Fruit fly (Drosophila melanogaster): Measurements from ENCODE around the gene CG9988.

The CG9988 gene

DNA sequence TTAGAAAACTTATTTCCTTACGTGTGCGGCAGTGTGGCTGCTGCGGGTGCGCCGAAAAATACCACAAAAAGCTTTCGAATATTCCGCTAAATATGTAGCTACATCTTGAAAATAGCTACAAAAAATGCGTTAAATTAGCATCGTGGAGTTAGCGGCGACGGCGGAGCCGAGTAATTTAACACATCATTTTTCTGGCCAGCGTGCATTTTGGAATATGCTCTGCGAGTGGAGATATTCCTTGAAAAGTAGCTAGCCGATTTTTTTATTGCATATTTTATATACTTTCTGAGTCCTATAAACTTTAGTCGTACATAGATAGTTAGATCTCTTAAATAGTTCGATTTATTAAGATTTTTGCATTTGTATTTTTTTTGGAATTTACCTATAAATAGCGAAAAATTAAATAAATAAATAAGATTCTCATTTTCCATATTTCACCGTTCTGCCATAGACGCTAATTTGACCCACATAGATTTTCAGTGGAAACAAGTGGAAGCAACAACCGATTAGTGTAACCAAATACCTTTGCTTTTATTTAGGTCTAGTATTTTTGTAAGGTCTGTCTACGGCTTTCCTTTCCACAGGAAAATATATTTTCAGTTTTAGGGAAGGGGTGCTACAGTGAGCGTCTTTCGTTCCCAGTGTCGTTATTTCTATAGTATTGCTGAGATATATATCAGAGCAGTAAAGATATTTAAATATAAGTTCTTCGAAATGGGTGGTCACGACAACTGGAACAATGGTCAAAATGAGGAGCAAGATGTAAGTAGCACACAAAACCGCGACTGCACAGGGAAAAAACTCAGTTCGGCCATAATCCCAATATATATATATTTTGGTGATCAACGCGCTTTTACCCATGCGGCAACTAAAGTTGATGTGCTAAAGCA lies 36.7 kb upstream of the CG9988 start, which contains the start of the genes Noa36 and Hrb98DE (continued):
- peak; percentile 51 for TF ChIP-seq CG2712 (tag; optimal IDR thresholded peaks at IDR 0.05)
- TF ChIP-seq vvl (GFP tag; IDR thresholded peaks at IDR 0.05), result peak; percentile 44; the same call in 1 of the 2 replicates
- TF ChIP-seq nerfin-2 (GFP tag; IDR thresholded peaks at IDR 0.05; ENCODE audit: partially characterized antibody), result no peak
- peak; percentile 8 for TF ChIP-seq B-H2 (GFP tag; optimal IDR thresholded peaks at IDR 0.05)
- TF ChIP-seq scrt (GFP tag; optimal IDR thresholded peaks at IDR 0.05), result no peak
- TF ChIP-seq Elba2 (GFP tag; optimal IDR thresholded peaks at IDR 0.05), result no peak
- TF ChIP-seq CG6791 (GFP tag; IDR thresholded peaks at IDR 0.05; ENCODE audit: partially characterized antibody), result no peak
- TF ChIP-seq CG17802 (tag; optimal IDR thresholded peaks at IDR 0.05), result peak; percentile 63
- peak; percentile 40 for TF ChIP-seq Sox100B (GFP tag; optimal IDR thresholded peaks at IDR 0.05)
- TF ChIP-seq CG10565 (GFP tag; optimal IDR thresholded peaks at IDR 0.05), result no peak
- no peak for TF ChIP-seq zf30C (GFP tag; optimal IDR thresholded peaks at IDR 0.05)
- TF ChIP-seq HmgZ (tag; optimal IDR thresholded peaks at IDR 0.05), result no peak
- no peak for TF ChIP-seq ham (GFP tag; IDR thresholded peaks at IDR 0.05)
- no peak for TF ChIP-seq wdn (GFP tag; IDR thresholded peaks at IDR 0.05)
- TF ChIP-seq CG43689 (GFP tag; IDR thresholded peaks at IDR 0.05), result no peak
- TF ChIP-seq eyg (GFP tag; optimal IDR thresholded peaks at IDR 0.05), result no peak
- no peak for TF ChIP-seq mld (GFP tag; IDR thresholded peaks at IDR 0.05; ENCODE audit: partially characterized antibody)
- TF ChIP-seq hth (optimal IDR thresholded peaks at IDR 0.05), result no peak
- TF ChIP-seq Dad (GFP tag; optimal IDR thresholded peaks at IDR 0.05), result no peak
- TF ChIP-seq mam (GFP tag; optimal IDR thresholded peaks at IDR 0.05), result peak; percentile 51
- TF ChIP-seq p53 (GFP tag; optimal IDR thresholded peaks at IDR 0.05), result no peak
- no peak for TF ChIP-seq Kr (GFP tag; optimal IDR thresholded peaks at IDR 0.05)
- TF ChIP-seq bcd (GFP tag; optimal IDR thresholded peaks at IDR 0.05), result peak; percentile 39
- TF ChIP-seq tap (tag; optimal IDR thresholded peaks at IDR 0.05), result no peak
- no peak for TF ChIP-seq CkIIα-i1 (GFP tag; IDR thresholded peaks at IDR 0.05)
- peak; percentile 53; the same call in 1 of the 2 replicates for TF ChIP-seq lmd (GFP tag; IDR thresholded peaks at IDR 0.05)
- peak; percentile 29 for TF ChIP-seq CG1603 (tag; optimal IDR thresholded peaks at IDR 0.05)
- TF ChIP-seq CG8478 (optimal IDR thresholded peaks at IDR 0.05), result no peak
- TF ChIP-seq CG12219 (GFP tag; optimal IDR thresholded peaks at IDR 0.05), result no peak
- TF ChIP-seq en (GFP tag; optimal IDR thresholded peaks at IDR 0.05), result no peak
- no peak for TF ChIP-seq trh (GFP tag; optimal IDR thresholded peaks at IDR 0.05)
- TF ChIP-seq CG10321 (GFP tag; IDR thresholded peaks at IDR 0.05), result no peak
- TF ChIP-seq amos (GFP tag; IDR thresholded peaks at IDR 0.05; ENCODE audit: partially characterized antibody), result no peak; the same call in 1 of the 2 replicates
- no peak for TF ChIP-seq vnd (GFP tag; IDR thresholded peaks at IDR 0.05; ENCODE audit: partially characterized antibody)
- no peak for TF ChIP-seq Optix (GFP tag; IDR thresholded peaks at IDR 0.05)
- TF ChIP-seq GATAe (GFP tag; conservative IDR thresholded peaks at IDR 0.05), result no peak
- TF ChIP-seq fru (optimal IDR thresholded peaks at IDR 0.05), result no peak
- no peak for TF ChIP-seq crol (GFP tag; IDR thresholded peaks at IDR 0.05)
- no peak for TF ChIP-seq CG34376 (GFP tag; optimal IDR thresholded peaks at IDR 0.05)
- TF ChIP-seq CG11696 (GFP tag; IDR thresholded peaks at IDR 0.05), result 0 out of 2 replicates have a peak, but pooled peaks have one; percentile 21
- TF ChIP-seq sima (GFP tag; optimal IDR thresholded peaks at IDR 0.05), result no peak
- TF ChIP-seq Nf-YA (GFP tag; IDR thresholded peaks at IDR 0.05), result no peak
- TF ChIP-seq CG8290 (GFP tag; optimal IDR thresholded peaks at IDR 0.05), result no peak
- TF ChIP-seq CG8290 (tag; optimal IDR thresholded peaks at IDR 0.05), result peak in 1 of 2 experiments; percentile 5
- TF ChIP-seq twi (tag; optimal IDR thresholded peaks at IDR 0.05), result no peak
- TF ChIP-seq Mad (GFP tag; optimal IDR thresholded peaks at IDR 0.05), result no peak
- TF ChIP-seq CrebB (tag; optimal IDR thresholded peaks at IDR 0.05), result no peak
- TF ChIP-seq pfk (GFP tag; optimal IDR thresholded peaks at IDR 0.05), result no peak
- TF ChIP-seq zfh1 (GFP tag; IDR thresholded peaks at IDR 0.05), result no peak
- TF ChIP-seq CG7556 (GFP tag; optimal IDR thresholded peaks at IDR 0.05), result no peak
- no peak for TF ChIP-seq Deaf1 (tag; optimal IDR thresholded peaks at IDR 0.05)

All from whole organism, embryonic.